Fruit fly (Drosophila melanogaster) whole organism, embryonic: Measurements from ENCODE around the gene DopEcR.

Source experiments
- B-H1 ChIP-seq: fragments of 200-800 bp; sonication (Bioruptor generic); IDR thresholded peaks from 3 replicates; pipeline ENCODE4 v1.3.6; 2022; ENCODE audit warnings: missing biosample characterization, missing genetic modification characterization
- BEAF-32 ChIP-seq: fragments of 200-800 bp; sonication (Bioruptor generic); optimal IDR thresholded peaks from 3 replicates; lab custom pipeline; 2017; ENCODE audit warnings: missing biosample characterization, missing genetic modification characterization, mild to moderate bottlenecking, moderate library complexity, missing genetic modification reagents
- CG10431 ChIP-seq: fragments of 200-800 bp; sonication (Bioruptor generic); optimal IDR thresholded peaks from 3 replicates; lab custom pipeline; 2018; ENCODE audit warnings: missing biosample characterization, mild to moderate bottlenecking, missing genetic modification characterization
- CG10979 ChIP-seq: fragments of 200-800 bp; sonication (Bioruptor generic); optimal IDR thresholded peaks from 2 replicates; lab custom pipeline; 2018; ENCODE audit warnings: missing biosample characterization, mild to moderate bottlenecking, missing genetic modification characterization, moderate library complexity
- CG11695 ChIP-seq: fragments of 200-800 bp; sonication (Bioruptor generic); IDR thresholded peaks from 3 replicates; pipeline ENCODE4 v1.3.6; 2022; ENCODE audit warnings: missing biosample characterization, missing genetic modification characterization
- CG12236 ChIP-seq: fragments of 200-800 bp; sonication (Bioruptor generic); optimal IDR thresholded peaks from 2 replicates; lab custom pipeline; 2016; ENCODE audit warnings: missing biosample characterization, missing genetic modification characterization
- CG15601 ChIP-seq: fragments of 200-800 bp; sonication (Bioruptor generic); optimal IDR thresholded peaks from 3 replicates; lab custom pipeline; 2019; ENCODE audit warnings: missing biosample characterization, mild to moderate bottlenecking, missing genetic modification characterization, moderate library complexity
- CG17328 ChIP-seq: fragments of 200-800 bp; sonication (Bioruptor generic); IDR thresholded peaks from 2 replicates; pipeline ENCODE4 v1.3.6; 2022; ENCODE audit warnings: missing biosample characterization, missing genetic modification characterization
- CG1792 ChIP-seq: fragments of 200-800 bp; sonication (Bioruptor generic); optimal IDR thresholded peaks from 2 replicates; lab custom pipeline; 2016; ENCODE audit warnings: missing biosample characterization, missing genetic modification characterization
- CG18599 ChIP-seq: fragments of 200-800 bp; sonication (Bioruptor generic); optimal IDR thresholded peaks from 3 replicates; lab custom pipeline; 2017; ENCODE audit warnings: missing biosample characterization, missing genetic modification characterization, mild to moderate bottlenecking, moderate library complexity, missing genetic modification reagents
- CG18619 ChIP-seq: fragments of 200-800 bp; sonication (Bioruptor generic); optimal IDR thresholded peaks from 3 replicates; lab custom pipeline; 2017; ENCODE audit warnings: missing biosample characterization, mild to moderate bottlenecking, missing genetic modification characterization
- CG2202 ChIP-seq: fragments of 200-800 bp; sonication (Bioruptor generic); optimal IDR thresholded peaks from 2 replicates; lab custom pipeline; 2018; ENCODE audit warnings: missing biosample characterization, mild to moderate bottlenecking, missing genetic modification characterization
- CG31224 ChIP-seq: fragments of 200-800 bp; sonication (Bioruptor generic); IDR thresholded peaks from 2 replicates; pipeline ENCODE4 v1.3.6; 2022; ENCODE audit warnings: missing biosample characterization, missing genetic modification characterization
- CG33557 ChIP-seq: fragments of 200-800 bp; sonication (Bioruptor generic); optimal IDR thresholded peaks from 2 replicates; lab custom pipeline; 2019; ENCODE audit warnings: missing biosample characterization, mild to moderate bottlenecking, missing genetic modification characterization, moderate library complexity
- CG3838 ChIP-seq: fragments of 200-800 bp; sonication (Bioruptor generic); optimal IDR thresholded peaks from 3 replicates; lab custom pipeline; 2016; ENCODE audit warnings: missing biosample characterization, missing genetic modification characterization
- CG4617 ChIP-seq: fragments of 200-800 bp; sonication (Bioruptor generic); optimal IDR thresholded peaks from 3 replicates; lab custom pipeline; 2016; ENCODE audit warnings: missing biosample characterization, missing genetic modification characterization, borderline replicate concordance
- CG6175 ChIP-seq: fragments of 200-800 bp; sonication (Bioruptor generic); IDR thresholded peaks from 3 replicates; pipeline ENCODE4 v1.3.6; 2022; ENCODE audit warnings: missing biosample characterization, missing genetic modification characterization
- CG6689 ChIP-seq: fragments of 200-800 bp; sonication (Bioruptor generic); IDR thresholded peaks from 2 replicates; pipeline ENCODE4 v1.3.6; 2022; ENCODE audit warnings: missing biosample characterization, missing genetic modification characterization
- CG6791 ChIP-seq: fragments of 200-800 bp; sonication (Bioruptor generic); IDR thresholded peaks from 3 replicates; pipeline ENCODE4 v1.3.6; 2022; ENCODE audit warnings: missing biosample characterization, missing genetic modification characterization; ENCODE audit not compliant: partially characterized antibody
- CG6813 ChIP-seq: fragments of 200-800 bp; sonication (Bioruptor generic); optimal IDR thresholded peaks from 2 replicates; lab custom pipeline; 2017; ENCODE audit warnings: missing biosample characterization, missing genetic modification characterization, mild to moderate bottlenecking, moderate library complexity, missing genetic modification reagents
- CG8765 ChIP-seq: fragments of 200-800 bp; sonication (Bioruptor generic); IDR thresholded peaks from 2 replicates; pipeline ENCODE4 v1.3.6; 2022; ENCODE audit warnings: missing biosample characterization, missing genetic modification characterization
- CG9215 ChIP-seq: fragments of 200-800 bp; sonication (Bioruptor generic); IDR thresholded peaks from 2 replicates; pipeline ENCODE4 v1.3.6; 2022; ENCODE audit warnings: missing biosample characterization, missing genetic modification characterization
- CG9797 ChIP-seq: fragments of 200-800 bp; sonication (Bioruptor generic); optimal IDR thresholded peaks from 3 replicates; lab custom pipeline; 2018; ENCODE audit warnings: missing biosample characterization, mild to moderate bottlenecking, missing genetic modification characterization
- D ChIP-seq, 2 experiments: fragments of 200-800 bp in 1 of 2; fragments of >200 bp in 1 of 2; sonication (Bioruptor generic) in 1 of 2; optimal IDR thresholded peaks; 2 replicates in 1 of 2; 3 replicates in 1 of 2; lab custom pipeline; 2017; ENCODE audit warnings: mild to moderate bottlenecking in 1 of 2, missing biosample characterization in 1 of 2, missing genetic modification characterization in 1 of 2, missing genetic modification reagents in 1 of 2
- Fer1 ChIP-seq: fragments of 200-800 bp; sonication (Bioruptor generic); optimal IDR thresholded peaks from 2 replicates; lab custom pipeline; 2017; ENCODE audit warnings: missing biosample characterization, mild to moderate bottlenecking, missing genetic modification characterization
- Fer3 ChIP-seq: fragments of 200-800 bp; sonication (Bioruptor generic); optimal IDR thresholded peaks from 2 replicates; lab custom pipeline; 2018; ENCODE audit warnings: missing biosample characterization, mild to moderate bottlenecking, missing genetic modification characterization, moderate library complexity
- HHEX ChIP-seq: fragments of 200-800 bp; sonication (Bioruptor generic); optimal IDR thresholded peaks from 3 replicates; lab custom pipeline; 2017; ENCODE audit warnings: missing biosample characterization, mild to moderate bottlenecking, missing genetic modification characterization, missing genetic modification reagents
- NK7.1 ChIP-seq: fragments of 200-800 bp; sonication (Bioruptor generic); optimal IDR thresholded peaks from 3 replicates; lab custom pipeline; 2016; ENCODE audit warnings: missing biosample characterization, missing genetic modification characterization
- Neu2 ChIP-seq: fragments of 200-800 bp; sonication (Bioruptor generic); optimal IDR thresholded peaks from 3 replicates; lab custom pipeline; 2016; ENCODE audit warnings: missing biosample characterization, missing genetic modification characterization, borderline replicate concordance
- Poxn ChIP-seq: fragments of 200-800 bp; sonication (Bioruptor generic); IDR thresholded peaks from 2 replicates; pipeline ENCODE4 v1.3.6; 2022; ENCODE audit warnings: missing biosample characterization, missing genetic modification characterization
- Side ChIP-seq: fragments of 200-800 bp; sonication (Bioruptor generic); optimal IDR thresholded peaks from 2 replicates; lab custom pipeline; 2016; ENCODE audit warnings: missing biosample characterization, missing genetic modification characterization
- Sry-δ ChIP-seq: fragments of 200-800 bp; sonication (Bioruptor generic); optimal IDR thresholded peaks from 2 replicates; lab custom pipeline; 2016; ENCODE audit warnings: missing biosample characterization, missing genetic modification characterization
- Tbp ChIP-seq: fragments of >200 bp; optimal IDR thresholded peaks from 2 replicates; lab custom pipeline; 2018; ENCODE audit warnings: missing biosample characterization, missing genetic modification characterization
- Xbp1 ChIP-seq: fragments of 200-800 bp; sonication (Bioruptor generic); optimal IDR thresholded peaks from 3 replicates; lab custom pipeline; 2016; ENCODE audit warnings: missing biosample characterization, mild to moderate bottlenecking, missing genetic modification characterization
- btn ChIP-seq: fragments of 200-800 bp; sonication (Bioruptor generic); optimal IDR thresholded peaks from 2 replicates; lab custom pipeline; 2016; ENCODE audit warnings: missing biosample characterization, missing genetic modification characterization
- danr ChIP-seq: fragments of 200-800 bp; sonication (Bioruptor generic); IDR thresholded peaks from 2 replicates; pipeline ENCODE4 v1.3.6; 2022; ENCODE audit warnings: missing biosample characterization, missing genetic modification characterization
- gro ChIP-seq: fragments of 200-800 bp; sonication (Bioruptor generic); optimal IDR thresholded peaks from 2 replicates; lab custom pipeline; 2016; ENCODE audit warnings: missing biosample characterization, missing genetic modification characterization
- insv ChIP-seq, 2 experiments: fragments of 200-800 bp; sonication (Bioruptor generic); optimal IDR thresholded peaks; 3 replicates each; lab custom pipeline; 2016 to 2018; ENCODE audit warnings: missing biosample characterization in 2 of 2, missing genetic modification characterization in 2 of 2
- mam ChIP-seq: fragments of 200-800 bp; sonication (Bioruptor generic); optimal IDR thresholded peaks from 3 replicates; lab custom pipeline; 2016; ENCODE audit warnings: missing biosample characterization, missing genetic modification characterization
- org-1 ChIP-seq: fragments of 200-800 bp; sonication (Bioruptor generic); optimal IDR thresholded peaks from 2 replicates; lab custom pipeline; 2017; ENCODE audit warnings: missing biosample characterization, missing genetic modification characterization
- pfk ChIP-seq: fragments of 200-800 bp; sonication (Bioruptor generic); optimal IDR thresholded peaks from 2 replicates; lab custom pipeline; 2018; ENCODE audit warnings: missing biosample characterization, mild to moderate bottlenecking, missing genetic modification characterization, moderate library complexity
- sima ChIP-seq: fragments of 200-800 bp; sonication (Bioruptor generic); optimal IDR thresholded peaks from 2 replicates; lab custom pipeline; 2016; ENCODE audit warnings: missing biosample characterization, missing genetic modification characterization
- slbo ChIP-seq: fragments of 200-800 bp; sonication (Bioruptor generic); IDR thresholded peaks from 2 replicates; pipeline ENCODE4 v1.3.6; 2022; ENCODE audit warnings: missing biosample characterization, missing genetic modification characterization
- sqz ChIP-seq: fragments of 200-800 bp; sonication (Bioruptor generic); optimal IDR thresholded peaks from 3 replicates; lab custom pipeline; 2018; ENCODE audit warnings: missing biosample characterization, mild to moderate bottlenecking, missing genetic modification characterization
- ssp ChIP-seq: fragments of 200-800 bp; sonication (Bioruptor generic); IDR thresholded peaks from 2 replicates; pipeline ENCODE4 v1.3.6; 2022; ENCODE audit warnings: missing biosample characterization, missing genetic modification characterization
- stc ChIP-seq: fragments of 200-800 bp; sonication (Bioruptor generic); IDR thresholded peaks from 2 replicates; pipeline ENCODE4 v1.3.6; 2022; ENCODE audit warnings: missing biosample characterization, missing genetic modification characterization
- tio ChIP-seq: fragments of 200-800 bp; sonication (Bioruptor generic); optimal IDR thresholded peaks from 2 replicates; lab custom pipeline; 2017; ENCODE audit warnings: missing biosample characterization, missing genetic modification characterization, inconsistent platforms
- trem ChIP-seq: fragments of 200-800 bp; optimal IDR thresholded peaks from 3 replicates; lab custom pipeline; 2019; ENCODE audit warnings: missing biosample characterization, mild to moderate bottlenecking, missing genetic modification characterization, moderate library complexity
- wor ChIP-seq: fragments of 200-800 bp; sonication (Bioruptor generic); IDR thresholded peaks from 2 replicates; pipeline ENCODE4 v1.3.6; 2022; ENCODE audit warnings: missing biosample characterization, missing genetic modification characterization

The DopEcR gene

dm6 chr3L:4406653-4407257, 26.6 kb upstream of the DopEcR start, which contains the start of gene TP53INP (continued):
- TF ChIP-seq CG6689 (peak; percentile 69), danr (GFP tag; lab: Robert Waterston, UW) (peak; percentile 57; the same call in 1 of the 2 replicates), ssp (peak; percentile 49; the same call in 1 of the 2 replicates), insv (GFP tag; optimal IDR thresholded peaks at IDR 0.05; lab: Kevin White, UChicago) (peak in 1 of 2 experiments; percentile 66), tio (GFP tag; lab: Kevin White, UChicago) (peak; percentile 90), sima (GFP tag; lab: Kevin White, UChicago) (no peak), Poxn (GFP tag; lab: Robert Waterston, UW) (no peak), CG4617 (GFP tag; lab: Kevin White, UChicago) (peak; percentile 34), CG15601 (tag; lab: Kevin White, UChicago) (peak; percentile 84), CG31224 (peak; percentile 58; the same call in 1 of the 2 replicates), CG10431 (GFP tag; lab: Kevin White, UChicago) (peak; percentile 65), Fer3 (tag; lab: Kevin White, UChicago) (peak; percentile 74), sqz (GFP tag; lab: Kevin White, UChicago) (peak; percentile 76), CG18619 (GFP tag; lab: Kevin White, UChicago) (peak; percentile 88), CG9215 (GFP tag; lab: Robert Waterston, UW) (peak; percentile 72), Tbp (no peak), Side (GFP tag; lab: Kevin White, UChicago) (peak; percentile 65), slbo (GFP tag; lab: Robert Waterston, UW) (peak; percentile 76), btn (peak; percentile 48), BEAF-32 (GFP tag; lab: Kevin White, UChicago) (no peak), wor (GFP tag; lab: Robert Waterston, UW) (peak; percentile 65), gro (GFP tag; lab: Kevin White, UChicago) (peak; percentile 84), org-1 (GFP tag; lab: Kevin White, UChicago) (peak; percentile 91), CG6813 (GFP tag; lab: Kevin White, UChicago) (peak; percentile 82), Neu2 (GFP tag; lab: Kevin White, UChicago) (peak; percentile 48), stc (peak; percentile 66), D (optimal IDR thresholded peaks at IDR 0.05; lab: Kevin White, UChicago) (no peak), D (GFP tag; optimal IDR thresholded peaks at IDR 0.05; lab: Kevin White, UChicago) (peak; percentile 90), CG12236 (peak; percentile 52), B-H1 (GFP tag; lab: Robert Waterston, UW) (peak; percentile 48; the same call in 2 of the 3 replicates), CG33557 (GFP tag; lab: Kevin White, UChicago) (peak; percentile 85), CG17328 (peak; percentile 74), CG1792 (peak; percentile 69), CG11695 (GFP tag; lab: Robert Waterston, UW) (peak; percentile 74), CG2202 (tag; lab: Kevin White, UChicago) (peak; percentile 76), CG3838 (GFP tag; lab: Kevin White, UChicago) (peak; percentile 30), HHEX (GFP tag; lab: Kevin White, UChicago) (peak; percentile 84), Sry-δ (peak; percentile 36), CG6791 (peak; percentile 41; the same call in 1 of the 3 replicates), pfk (GFP tag; lab: Kevin White, UChicago) (no peak), NK7.1 (GFP tag; lab: Kevin White, UChicago) (peak; percentile 60), Fer1 (GFP tag; lab: Kevin White, UChicago) (peak; percentile 93), CG8765 (GFP tag; lab: Robert Waterston, UW) (peak; percentile 38; the same call in 1 of the 2 replicates), CG6175 (GFP tag; lab: Robert Waterston, UW) (peak; percentile 68; the same call in 2 of the 3 replicates), CG10979 (peak; percentile 93), CG9797 (GFP tag; lab: Kevin White, UChicago) (no peak), mam (GFP tag; lab: Kevin White, UChicago) (peak; percentile 50), CG18599 (peak; percentile 92), trem (tag; lab: Kevin White, UChicago) (peak; percentile 72), Xbp1 (GFP tag; lab: Kevin White, UChicago) (peak; percentile 90)
